Worm (Caenorhabditis elegans): ENCODE measurements around the gene exos-9.

- no peak for TF ChIP-seq mab-5 (tag; optimal IDR thresholded peaks at IDR 0.05)
- TF ChIP-seq blmp-1 (tag; optimal IDR thresholded peaks at IDR 0.05), result no peak
- no peak for TF ChIP-seq elt-3 (tag; optimal IDR thresholded peaks at IDR 0.05)
- no peak for TF ChIP-seq ces-1 (GFP tag; optimal IDR thresholded peaks at IDR 0.05)
- no peak for TF ChIP-seq lsy-2 (tag; optimal IDR thresholded peaks at IDR 0.05)
- no peak for TF ChIP-seq ceh-83 (GFP tag; optimal IDR thresholded peaks at IDR 0.05)
- no peak for TF ChIP-seq lin-13 (tag; optimal IDR thresholded peaks at IDR 0.05)
- no peak for TF ChIP-seq pha-4 (tag; optimal IDR thresholded peaks at IDR 0.05)
- no peak for TF ChIP-seq nhr-237 (tag; optimal IDR thresholded peaks at IDR 0.05)
- no peak for TF ChIP-seq snpc-4 (tag; optimal IDR thresholded peaks at IDR 0.05)
- TF ChIP-seq mep-1 (tag; optimal IDR thresholded peaks at IDR 0.05), result no peak
- no peak for TF ChIP-seq ztf-11 (tag; optimal IDR thresholded peaks at IDR 0.05)
- TF ChIP-seq lin-32 (GFP tag; optimal IDR thresholded peaks at IDR 0.05), result no peak
Observed at ce11 chrIII:7167568-7167937, 30.3 kb downstream of the exos-9 start, which contains the start of gene acs-4.
